Worm (Caenorhabditis elegans) whole organism, early embryonic: Measurements from ENCODE around the gene F16B4.6.

Experiments
- B0310.2 ChIP-seq: sonication (generic microtip); optimal IDR thresholded peaks from 2 replicates; lab custom pipeline; 2016; ENCODE audit warnings: mild to moderate bottlenecking, missing genetic modification characterization, missing compliant biosample characterization
- F13C5.2 ChIP-seq: sonication (generic microtip); optimal IDR thresholded peaks from 2 replicates; lab custom pipeline; 2017; ENCODE audit warnings: mild to moderate bottlenecking, missing genetic modification characterization, inconsistent platforms, missing compliant biosample characterization
- aly-1 ChIP-seq: sonication (generic microtip); optimal IDR thresholded peaks from 2 replicates; lab custom pipeline; 2016; ENCODE audit warnings: missing genetic modification characterization, missing compliant biosample characterization
- ama-1 ChIP-seq: fragments of 150-350 bp; optimal IDR thresholded peaks from 2 replicates; lab custom pipeline; 2014
- ceh-13 ChIP-seq: fragments of 200-800 bp; sonication (Bioruptor generic); optimal IDR thresholded peaks from 2 replicates; lab custom pipeline; 2018; ENCODE audit warnings: mild to moderate bottlenecking, missing genetic modification characterization, missing compliant biosample characterization
- ceh-36 ChIP-seq: sonication (generic microtip); optimal IDR thresholded peaks from 2 replicates; lab custom pipeline; 2016; ENCODE audit warnings: missing genetic modification characterization, inconsistent platforms, missing compliant biosample characterization
- ets-7 ChIP-seq: sonication (generic microtip); optimal IDR thresholded peaks from 2 replicates; lab custom pipeline; 2016; ENCODE audit warnings: missing genotype, missing genetic modification characterization, missing compliant biosample characterization
- flt-1 ChIP-seq: fragments of 200-800 bp; sonication (Bioruptor generic); IDR thresholded peaks from 2 replicates; pipeline ENCODE4 v1.3.6; 2022; ENCODE audit warnings: missing genetic modification characterization, missing compliant biosample characterization
- hmbx-1 ChIP-seq: sonication (generic microtip); optimal IDR thresholded peaks from 2 replicates; lab custom pipeline; 2016; ENCODE audit warnings: mild to moderate bottlenecking, missing genetic modification characterization, missing compliant biosample characterization
- hmg-4 ChIP-seq: fragments of 200-800 bp; sonication (Bioruptor generic); optimal IDR thresholded peaks from 2 replicates; lab custom pipeline; 2018; ENCODE audit warnings: mild to moderate bottlenecking, missing genetic modification characterization, missing compliant biosample characterization
- hnd-1 ChIP-seq: sonication (generic microtip); optimal IDR thresholded peaks from 2 replicates; lab custom pipeline; 2016; ENCODE audit warnings: missing genetic modification characterization, missing compliant biosample characterization
- pes-1 ChIP-seq: fragments of 200-800 bp; sonication (Bioruptor generic); IDR thresholded peaks from 2 replicates; pipeline ENCODE4 v1.3.6; 2022; ENCODE audit warnings: missing genetic modification reagents, missing genetic modification characterization, missing compliant biosample characterization
- scrt-1 ChIP-seq: fragments of 200-800 bp; sonication (Bioruptor generic); IDR thresholded peaks from 2 replicates; pipeline ENCODE4 v1.3.6; 2022; ENCODE audit warnings: missing genetic modification characterization, missing compliant biosample characterization
- sea-1 ChIP-seq: fragments of 200-800 bp; sonication (Bioruptor generic); conservative IDR thresholded peaks from 2 replicates; pipeline ENCODE4 v1.3.6; 2022; ENCODE audit warnings: missing genetic modification characterization, missing compliant biosample characterization
- tbx-11 ChIP-seq: fragments of 200-800 bp; sonication (Bioruptor generic); IDR thresholded peaks from 2 replicates; pipeline ENCODE4 v1.3.6; 2022; ENCODE audit warnings: missing genetic modification characterization, missing compliant biosample characterization
- tbx-37 ChIP-seq: fragments of 200-800 bp; sonication (Bioruptor generic); conservative IDR thresholded peaks from 2 replicates; pipeline ENCODE4 v1.3.6; 2022; ENCODE audit warnings: missing genetic modification reagents, missing genetic modification characterization, missing compliant biosample characterization
- tra-4 ChIP-seq: sonication (generic microtip); optimal IDR thresholded peaks from 2 replicates; lab custom pipeline; 2017; ENCODE audit warnings: missing genetic modification characterization, missing compliant biosample characterization

F16B4.6 gene

ce11 chrV:1586906-1587305 is at the start of gene F16B4.6:
F16B4.6 (plus strand) TSS chrV:1587206.
- TF ChIP-seq ama-1 (lab: Kevin White, UChicago) = no peak

- TF ChIP-seq hnd-1 (tag; lab: Kevin White, UChicago) = no peak
- no peak for TF ChIP-seq B0310.2 (tag; lab: Kevin White, UChicago)
- TF ChIP-seq pes-1 = no peak
- no peak for TF ChIP-seq tra-4
- TF ChIP-seq flt-1 (GFP tag; lab: Robert Waterston, UW) = no peak
Observed at ce11 chrV:1538842-1539241, 48.2 kb upstream of the F16B4.6 start.

ce11 chrV:1540249-1540648 is 46.8 kb upstream of the F16B4.6 start:
- TF ChIP-seq hmg-4 (no peak), tbx-37 (GFP tag; lab: Robert Waterston, UW) (no peak), ama-1 (lab: Kevin White, UChicago) (no peak), F13C5.2 (no peak), ceh-36 (tag; lab: Kevin White, UChicago) (no peak), aly-1 (no peak), scrt-1 (GFP tag; lab: Robert Waterston, UW) (no peak), ets-7 (tag; lab: Kevin White, UChicago) (no peak), tbx-11 (GFP tag; lab: Robert Waterston, UW) (no peak), hnd-1 (tag; lab: Kevin White, UChicago) (no peak), pes-1 (no peak), sea-1 (GFP tag; lab: Robert Waterston, UW) (no peak), tra-4 (no peak), flt-1 (GFP tag; lab: Robert Waterston, UW) (no peak), B0310.2 (tag; lab: Kevin White, UChicago) (no peak), hmbx-1 (tag; lab: Kevin White, UChicago) (no peak), ceh-13 (no peak)

ce11 chrV:1541786-1542185 is 45.2 kb upstream of the F16B4.6 start, which contains the start of gene oac-31:
oac-31 (minus strand) TSS chrV:1541886.
- TF ChIP-seq scrt-1 (GFP tag; lab: Robert Waterston, UW) (no peak), tra-4 (no peak), ama-1 (lab: Kevin White, UChicago) (no peak), sea-1 (GFP tag; lab: Robert Waterston, UW) (no peak), F13C5.2 (no peak)

- no peak for TF ChIP-seq ama-1 (lab: Kevin White, UChicago)
Observed at ce11 chrV:1545694-1546093, 41.3 kb upstream of the F16B4.6 start, which contains the start of gene oac-32. oac-32 (minus strand) TSS chrV:1545783.

- TF ChIP-seq tra-4 (no peak), sea-1 (GFP tag; lab: Robert Waterston, UW) (no peak), pes-1 (no peak), ama-1 (lab: Kevin White, UChicago) (no peak), scrt-1 (GFP tag; lab: Robert Waterston, UW) (no peak), B0310.2 (tag; lab: Kevin White, UChicago) (no peak), ceh-36 (tag; lab: Kevin White, UChicago) (no peak), ceh-13 (no peak), F13C5.2 (no peak), hmg-4 (no peak), hnd-1 (tag; lab: Kevin White, UChicago) (no peak), tbx-11 (GFP tag; lab: Robert Waterston, UW) (no peak)
Observed at ce11 chrV:1547843-1548242, 39.2 kb upstream of the F16B4.6 start, which contains the start of gene F52F10.2. F52F10.2 (plus strand) TSS chrV:1548143.

ce11 chrV:1550697-1551096 is 36.3 kb upstream of the F16B4.6 start:
- TF ChIP-seq tbx-11 (GFP tag; lab: Robert Waterston, UW) (no peak), scrt-1 (GFP tag; lab: Robert Waterston, UW) (no peak), flt-1 (GFP tag; lab: Robert Waterston, UW) (no peak), ceh-13 (no peak)

- TF ChIP-seq ama-1 (lab: Kevin White, UChicago) = no peak
Observed at ce11 chrV:1551143-1551542, 35.9 kb upstream of the F16B4.6 start.

ce11 chrV:1553004-1553403 is 34.0 kb upstream of the F16B4.6 start, which contains the start of gene srsx-8:
srsx-8 (minus strand) TSS chrV:1553104.
- TF ChIP-seq flt-1 (GFP tag; lab: Robert Waterston, UW) = no peak
- TF ChIP-seq B0310.2 (tag; lab: Kevin White, UChicago) = no peak
- no peak for TF ChIP-seq hmg-4
- TF ChIP-seq ama-1 (lab: Kevin White, UChicago) = no peak
- TF ChIP-seq ceh-13 = no peak
- TF ChIP-seq sea-1 (GFP tag; lab: Robert Waterston, UW) = no peak
- no peak for TF ChIP-seq ets-7 (tag; lab: Kevin White, UChicago)
- no peak for TF ChIP-seq ceh-36 (tag; lab: Kevin White, UChicago)
- TF ChIP-seq tbx-11 (GFP tag; lab: Robert Waterston, UW) = no peak
- no peak for TF ChIP-seq hmbx-1 (tag; lab: Kevin White, UChicago)
- TF ChIP-seq F13C5.2 = no peak
- TF ChIP-seq aly-1 = no peak
- TF ChIP-seq pes-1 = no peak
- TF ChIP-seq hnd-1 (tag; lab: Kevin White, UChicago) = no peak
- no peak for TF ChIP-seq scrt-1 (GFP tag; lab: Robert Waterston, UW)
- TF ChIP-seq tbx-37 (GFP tag; lab: Robert Waterston, UW) = no peak
- no peak for TF ChIP-seq tra-4
